Worm (Caenorhabditis elegans): ENCODE results near the gene asm-2.

- TF ChIP-seq egl-27 (tag; optimal IDR thresholded peaks at IDR 0.05) = no peak
- no peak for TF ChIP-seq ztf-4 (tag; optimal IDR thresholded peaks at IDR 0.05)
Observed at ce11 chrX:11365995-11366394, 41.9 kb upstream of the asm-2 start.
